Fruit fly (Drosophila melanogaster): ENCODE data around the gene CG17450.
"Not testable (repeated sequence)": the region's sequence is repeated elsewhere in the genome, so short reads cannot be mapped to it uniquely, and the experiment has no call there.

- not testable (repeated sequence) for TF ChIP-seq usp (GFP tag; optimal IDR thresholded peaks at IDR 0.05); psq (optimal IDR thresholded peaks at IDR 0.05); pan (optimal IDR thresholded peaks at IDR 0.05)
These were observed 14.9 kb upstream of the CG17450 start, which contains the start of gene CG32500 for dm6 chrX:21623641-21624040.

Measured in whole organism.